Fruit fly (Drosophila melanogaster) whole organism, embryonic: Measurements from ENCODE around the gene CG31268.

Experiments
- Ada2b ChIP-seq: fragments of 200-800 bp; sonication (Bioruptor generic); IDR thresholded peaks from 2 replicates; pipeline ENCODE4 v1.3.6; 2022; ENCODE audit warnings: missing biosample characterization, missing genetic modification characterization
- B-H2 ChIP-seq: fragments of 200-800 bp; sonication (Bioruptor generic); optimal IDR thresholded peaks from 2 replicates; lab custom pipeline; 2018; ENCODE audit warnings: missing biosample characterization, mild to moderate bottlenecking, missing genetic modification characterization
- CG1024 ChIP-seq: fragments of 200-800 bp; sonication (Bioruptor generic); IDR thresholded peaks from 2 replicates; pipeline ENCODE4 v1.3.6; 2022; ENCODE audit warnings: missing biosample characterization, missing genetic modification characterization
- CG11560 ChIP-seq: fragments of 200-800 bp; sonication (Bioruptor generic); IDR thresholded peaks from 3 replicates; pipeline ENCODE4 v1.3.6; 2022; ENCODE audit warnings: missing biosample characterization, missing genetic modification characterization
- CG12219 ChIP-seq: fragments of 200-800 bp; sonication (Bioruptor generic); optimal IDR thresholded peaks from 3 replicates; lab custom pipeline; 2018; ENCODE audit warnings: missing biosample characterization, mild to moderate bottlenecking, missing genetic modification characterization
- CG15479 ChIP-seq: fragments of 200-800 bp; sonication (Bioruptor generic); optimal IDR thresholded peaks from 3 replicates; lab custom pipeline; 2019; ENCODE audit warnings: missing biosample characterization, mild to moderate bottlenecking, missing genetic modification characterization, moderate library complexity
- CG15696 ChIP-seq: fragments of 200-800 bp; sonication (Bioruptor generic); optimal IDR thresholded peaks from 2 replicates; lab custom pipeline; 2019; ENCODE audit warnings: missing biosample characterization, mild to moderate bottlenecking, missing genetic modification characterization, moderate library complexity
- CG16779 ChIP-seq: fragments of 200-800 bp; sonication (Bioruptor generic); IDR thresholded peaks from 2 replicates; pipeline ENCODE4 v1.3.6; 2022; ENCODE audit warnings: missing biosample characterization, missing genetic modification characterization
- CG17829 ChIP-seq: fragments of 200-800 bp; optimal IDR thresholded peaks from 2 replicates; lab custom pipeline; 2019; ENCODE audit warnings: missing biosample characterization, mild to moderate bottlenecking, missing genetic modification characterization, moderate library complexity
- CG18764 ChIP-seq: fragments of 200-800 bp; sonication (Bioruptor generic); optimal IDR thresholded peaks from 3 replicates; lab custom pipeline; 2016; ENCODE audit warnings: missing biosample characterization, missing genetic modification characterization
- CG31441 ChIP-seq: fragments of 200-800 bp; sonication (Bioruptor generic); IDR thresholded peaks from 2 replicates; pipeline ENCODE4 v1.3.6; 2022; ENCODE audit warnings: missing biosample characterization, missing genetic modification characterization
- CG3281 ChIP-seq: fragments of 200-800 bp; sonication (Bioruptor generic); optimal IDR thresholded peaks from 3 replicates; lab custom pipeline; 2017; ENCODE audit warnings: missing biosample characterization, mild to moderate bottlenecking, missing genetic modification characterization
- CG5180 ChIP-seq: fragments of 200-800 bp; sonication (Bioruptor generic); optimal IDR thresholded peaks from 3 replicates; lab custom pipeline; 2017; ENCODE audit warnings: missing biosample characterization, missing genetic modification characterization, mild to moderate bottlenecking, moderate library complexity, missing genetic modification reagents
- CG6254 ChIP-seq: fragments of 200-800 bp; sonication (Bioruptor generic); optimal IDR thresholded peaks from 3 replicates; lab custom pipeline; 2017; ENCODE audit warnings: mild to moderate bottlenecking, missing biosample characterization, missing genetic modification reagents, missing genetic modification characterization
- CG6683 ChIP-seq: fragments of 200-800 bp; sonication (Bioruptor generic); optimal IDR thresholded peaks from 2 replicates; lab custom pipeline; 2017; ENCODE audit warnings: missing biosample characterization, mild to moderate bottlenecking, missing genetic modification characterization, missing genetic modification reagents
- CG8924 ChIP-seq: fragments of 200-800 bp; optimal IDR thresholded peaks from 3 replicates; lab custom pipeline; 2019; ENCODE audit warnings: missing biosample characterization, mild to moderate bottlenecking, missing genetic modification characterization, moderate library complexity
- CG8944 ChIP-seq: fragments of 200-800 bp; sonication (Bioruptor generic); optimal IDR thresholded peaks from 3 replicates; lab custom pipeline; 2016; ENCODE audit warnings: missing biosample characterization, missing genetic modification characterization
- Camta ChIP-seq: fragments of 200-800 bp; sonication (Bioruptor generic); optimal IDR thresholded peaks from 2 replicates; lab custom pipeline; 2016; ENCODE audit warnings: missing biosample characterization, missing genetic modification characterization
- Ets65A ChIP-seq: fragments of 200-800 bp; sonication (Bioruptor generic); peaks from one replicate; lab custom pipeline; 2016; ENCODE audit warnings: missing biosample characterization, missing genetic modification characterization
- HmgZ ChIP-seq: fragments of 200-800 bp; sonication (Bioruptor generic); optimal IDR thresholded peaks from 2 replicates; lab custom pipeline; 2018; ENCODE audit warnings: missing biosample characterization, mild to moderate bottlenecking, missing genetic modification characterization
- Hr78 ChIP-seq, 2 experiments: fragments of 200-800 bp in 1 of 2; fragments of >200 bp in 1 of 2; sonication (Bioruptor generic) in 1 of 2; optimal IDR thresholded peaks; 2 replicates each; lab custom pipeline; 2017 to 2019; ENCODE audit warnings: missing biosample characterization in 2 of 2, missing genetic modification characterization in 2 of 2, mild to moderate bottlenecking in 1 of 2, moderate library complexity in 1 of 2
- MESR4 ChIP-seq: fragments of 200-800 bp; sonication (Bioruptor generic); optimal IDR thresholded peaks from 2 replicates; lab custom pipeline; 2018; ENCODE audit warnings: missing biosample characterization, mild to moderate bottlenecking, missing genetic modification characterization, moderate library complexity
- Neu2 ChIP-seq: fragments of 200-800 bp; sonication (Bioruptor generic); optimal IDR thresholded peaks from 3 replicates; lab custom pipeline; 2016; ENCODE audit warnings: missing biosample characterization, missing genetic modification characterization, borderline replicate concordance
- Oli ChIP-seq: fragments of 200-800 bp; sonication (Bioruptor generic); optimal IDR thresholded peaks from 2 replicates; lab custom pipeline; 2018; ENCODE audit warnings: missing biosample characterization, mild to moderate bottlenecking, missing genetic modification characterization, moderate library complexity
- Pdp1 ChIP-seq, 2 experiments: fragments of 200-800 bp; sonication (Bioruptor generic); optimal IDR thresholded peaks; 3 replicates each; lab custom pipeline; 2016; ENCODE audit warnings: missing biosample characterization in 2 of 2, missing genetic modification characterization in 2 of 2, mild to moderate bottlenecking in 1 of 2, moderate library complexity in 1 of 2
- Scr ChIP-seq: fragments of 200-800 bp; sonication (Bioruptor generic); IDR thresholded peaks from 2 replicates; pipeline ENCODE4 v1.3.6; 2022; ENCODE audit warnings: missing biosample characterization, missing genetic modification characterization; ENCODE audit not compliant: partially characterized antibody
- Six4 ChIP-seq: fragments of 200-800 bp; sonication (Bioruptor generic); optimal IDR thresholded peaks from 2 replicates; lab custom pipeline; 2016; ENCODE audit warnings: missing biosample characterization, missing genetic modification characterization
- Sox100B ChIP-seq: fragments of 200-800 bp; sonication (Bioruptor generic); optimal IDR thresholded peaks from 3 replicates; lab custom pipeline; 2018; ENCODE audit warnings: missing biosample characterization, mild to moderate bottlenecking, missing genetic modification characterization
- YL-1 ChIP-seq: fragments of 200-800 bp; sonication (Bioruptor generic); optimal IDR thresholded peaks from 3 replicates; lab custom pipeline; 2017; ENCODE audit warnings: missing biosample characterization, mild to moderate bottlenecking, missing genetic modification characterization
- bigmax ChIP-seq: fragments of 200-800 bp; sonication (Bioruptor generic); optimal IDR thresholded peaks from 2 replicates; lab custom pipeline; 2018; ENCODE audit warnings: missing biosample characterization, mild to moderate bottlenecking, missing genetic modification characterization
- ci ChIP-seq: fragments of 200-800 bp; sonication (Bioruptor generic); IDR thresholded peaks from 3 replicates; pipeline ENCODE4 v1.3.6; 2022; ENCODE audit warnings: missing biosample characterization, missing genetic modification characterization
- dimm ChIP-seq: fragments of 200-800 bp; sonication (Bioruptor generic); IDR thresholded peaks from 2 replicates; pipeline ENCODE4 v1.3.6; 2022; ENCODE audit warnings: missing biosample characterization, missing genetic modification characterization
- dmrt99B ChIP-seq: fragments of 200-800 bp; sonication (Bioruptor generic); optimal IDR thresholded peaks from 2 replicates; lab custom pipeline; 2018; ENCODE audit warnings: missing biosample characterization, mild to moderate bottlenecking, missing genetic modification characterization, moderate library complexity
- ewg ChIP-seq: fragments of 200-800 bp; sonication (Bioruptor generic); optimal IDR thresholded peaks from 3 replicates; lab custom pipeline; 2017; ENCODE audit warnings: mild to moderate bottlenecking, missing biosample characterization, missing genetic modification reagents, missing genetic modification characterization
- fd3F ChIP-seq: fragments of 200-800 bp; sonication (Bioruptor generic); optimal IDR thresholded peaks from 2 replicates; lab custom pipeline; 2018; ENCODE audit warnings: missing biosample characterization, mild to moderate bottlenecking, missing genetic modification characterization, moderate library complexity
- fd64A ChIP-seq: fragments of 200-800 bp; sonication (Bioruptor generic); optimal IDR thresholded peaks from 3 replicates; lab custom pipeline; 2018; ENCODE audit warnings: missing biosample characterization, mild to moderate bottlenecking, missing genetic modification characterization
- ftz-f1 ChIP-seq: fragments of 200-800 bp; sonication (Bioruptor generic); optimal IDR thresholded peaks from 2 replicates; lab custom pipeline; 2016; ENCODE audit warnings: missing biosample characterization, missing genetic modification characterization
- fu2 ChIP-seq: fragments of 200-800 bp; sonication (Bioruptor generic); optimal IDR thresholded peaks from 2 replicates; lab custom pipeline; 2016; ENCODE audit warnings: missing biosample characterization, missing genetic modification characterization
- gce ChIP-seq: fragments of 200-800 bp; sonication (Bioruptor generic); IDR thresholded peaks from 3 replicates; pipeline ENCODE4 v1.3.6; 2022; ENCODE audit warnings: missing biosample characterization, missing genetic modification characterization
- hkb ChIP-seq, 2 experiments: fragments of 200-800 bp in 1 of 2; fragments of >200 bp in 1 of 2; sonication (Bioruptor generic) in 1 of 2; IDR thresholded peaks in 1 of 2; optimal IDR thresholded peaks in 1 of 2; 2 replicates each; pipeline versions ENCODE4 v1.3.6 to Lab custom; 2017 to 2022; ENCODE audit warnings: missing biosample characterization in 1 of 2, missing genetic modification characterization in 1 of 2
- kni ChIP-seq: fragments of 200-800 bp; sonication (Bioruptor generic); optimal IDR thresholded peaks from 3 replicates; lab custom pipeline; 2017; ENCODE audit warnings: mild to moderate bottlenecking, missing biosample characterization, missing genetic modification reagents, missing genetic modification characterization
- pita ChIP-seq: fragments of 200-800 bp; sonication (Bioruptor generic); optimal IDR thresholded peaks from 2 replicates; lab custom pipeline; 2017; ENCODE audit warnings: missing biosample characterization, mild to moderate bottlenecking, missing genetic modification characterization
- row ChIP-seq: fragments of 200-800 bp; sonication (Bioruptor generic); IDR thresholded peaks from 3 replicates; pipeline ENCODE4 v1.3.6; 2022; ENCODE audit warnings: missing biosample characterization, missing genetic modification characterization
- sna ChIP-seq: fragments of 200-800 bp; sonication (Bioruptor generic); IDR thresholded peaks from 2 replicates; pipeline ENCODE4 v1.3.6; 2022; ENCODE audit warnings: missing biosample characterization, missing genetic modification characterization; ENCODE audit not compliant: partially characterized antibody
- sob ChIP-seq: fragments of 200-800 bp; sonication (Bioruptor generic); IDR thresholded peaks from 2 replicates; pipeline ENCODE4 v1.3.6; 2022; ENCODE audit warnings: missing biosample characterization, missing genetic modification characterization
- sr ChIP-seq: fragments of 200-800 bp; sonication (Bioruptor generic); IDR thresholded peaks from 3 replicates; pipeline ENCODE4 v1.3.6; 2022; ENCODE audit warnings: missing biosample characterization, missing genetic modification characterization
- tup ChIP-seq: fragments of 200-800 bp; sonication (Bioruptor generic); optimal IDR thresholded peaks from 2 replicates; lab custom pipeline; 2016; ENCODE audit warnings: missing biosample characterization, mild to moderate bottlenecking, missing genetic modification characterization, moderate library complexity

Gene CG31268

dm6 chr3R:17065018-17065784 is 33.6 kb downstream of the CG31268 start (continued):
- TF ChIP-seq CG15479 (GFP tag; lab: Kevin White, UChicago) (no peak), Six4 (GFP tag; lab: Kevin White, UChicago) (peak; percentile 84), CG5180 (peak; percentile 83), hkb (optimal IDR thresholded peaks at IDR 0.05; lab: Kevin White, UChicago) (no peak), hkb (GFP tag; IDR thresholded peaks at IDR 0.05; lab: Robert Waterston, UW) (peak; percentile 91), MESR4 (GFP tag; lab: Kevin White, UChicago) (peak; percentile 38), CG11560 (tag; lab: Robert Waterston, UW) (peak; percentile 66; the same call in 1 of the 3 replicates), CG8924 (tag; lab: Kevin White, UChicago) (peak; percentile 97), ewg (GFP tag; lab: Kevin White, UChicago) (peak; percentile 85), Neu2 (GFP tag; lab: Kevin White, UChicago) (peak; percentile 56), fd3F (GFP tag; lab: Kevin White, UChicago) (peak; percentile 86), Scr (GFP tag; lab: Robert Waterston, UW) (0 out of 2 replicates have a peak, but pooled peaks have one; percentile 9), CG12219 (GFP tag; lab: Kevin White, UChicago) (peak; percentile 92), fd64A (GFP tag; lab: Kevin White, UChicago) (peak; percentile 85), Pdp1 (GFP tag; optimal IDR thresholded peaks at IDR 0.05; lab: Kevin White, UChicago) (peak; percentile 83 to 92), sr (GFP tag; lab: Robert Waterston, UW) (peak; percentile 45; the same call in 2 of the 3 replicates), Sox100B (GFP tag; lab: Kevin White, UChicago) (peak; percentile 93), gce (GFP tag; lab: Robert Waterston, UW) (peak; percentile 40; the same call in 1 of the 3 replicates), Oli (tag; lab: Kevin White, UChicago) (peak; percentile 95), CG15696 (tag; lab: Kevin White, UChicago) (peak; percentile 67), dimm (peak; percentile 41; the same call in 1 of the 2 replicates), kni (GFP tag; lab: Kevin White, UChicago) (peak; percentile 98), sob (GFP tag; lab: Robert Waterston, UW) (peak; percentile 83), ci (GFP tag; lab: Robert Waterston, UW) (peak; percentile 90), CG17829 (peak; percentile 95), CG8944 (peak; percentile 87), ftz-f1 (GFP tag; lab: Kevin White, UChicago) (peak; percentile 38), tup (GFP tag; lab: Kevin White, UChicago) (peak; percentile 43), Ets65A (peak; percentile 96), CG3281 (GFP tag; lab: Kevin White, UChicago) (peak; percentile 94), Camta (GFP tag; lab: Kevin White, UChicago) (peak; percentile 89), fu2 (GFP tag; lab: Kevin White, UChicago) (peak; percentile 91), CG18764 (peak; percentile 79), bigmax (GFP tag; lab: Kevin White, UChicago) (peak; percentile 5), CG1024 (no peak; the same call in none of the 2 replicates), sna (GFP tag; lab: Robert Waterston, UW) (no peak), CG31441 (peak; percentile 95), CG6683 (peak; percentile 90), CG6254 (GFP tag; lab: Kevin White, UChicago) (peak; percentile 80), B-H2 (GFP tag; lab: Kevin White, UChicago) (peak; percentile 69), Ada2b (peak; percentile 89), Hr78 (GFP tag; optimal IDR thresholded peaks at IDR 0.05; lab: Kevin White, UChicago) (peak in 1 of 2 experiments; percentile 87), CG16779 (GFP tag; lab: Robert Waterston, UW) (peak; percentile 30; the same call in 1 of the 2 replicates), pita (GFP tag; lab: Kevin White, UChicago) (no peak), YL-1 (GFP tag; lab: Kevin White, UChicago) (peak; percentile 68), HmgZ (tag; lab: Kevin White, UChicago) (peak; percentile 91), dmrt99B (tag; lab: Kevin White, UChicago) (peak; percentile 97), row (GFP tag; lab: Robert Waterston, UW) (peak; percentile 97)
